Worm (Caenorhabditis elegans) whole organism, late embryonic: Measurements from ENCODE around the gene urm-1.
A peak's percentile ranks its signal among the peaks of the same experiment; 100 is the strongest.

Experiments used
- C08G9.2 ChIP-seq: sonication (generic microtip); optimal IDR thresholded peaks from 2 replicates; lab custom pipeline; 2016; ENCODE audit warnings: mild to moderate bottlenecking, missing genetic modification characterization, moderate library complexity, missing compliant biosample characterization
- C38D4.7 ChIP-seq: fragments of 200-800 bp; sonication (Bioruptor generic); optimal IDR thresholded peaks from 2 replicates; lab custom pipeline; 2018; ENCODE audit warnings: mild to moderate bottlenecking, missing genetic modification characterization, moderate library complexity, missing compliant biosample characterization
- F13H6.1 ChIP-seq: sonication (generic microtip); optimal IDR thresholded peaks from 2 replicates; lab custom pipeline; 2016; ENCODE audit warnings: missing genetic modification characterization, missing compliant biosample characterization
- K02D7.2 ChIP-seq: sonication (generic microtip); optimal IDR thresholded peaks from 2 replicates; lab custom pipeline; 2017; ENCODE audit warnings: mild to moderate bottlenecking, missing genetic modification characterization, missing compliant biosample characterization
- T23F11.4 ChIP-seq: fragments of 200-800 bp; sonication (Bioruptor generic); optimal IDR thresholded peaks from 2 replicates; lab custom pipeline; 2018; ENCODE audit warnings: mild to moderate bottlenecking, missing genetic modification characterization, missing compliant biosample characterization
- Y22D7AL.16 ChIP-seq: sonication (generic microtip); optimal IDR thresholded peaks from 2 replicates; lab custom pipeline; 2016; ENCODE audit warnings: missing genetic modification characterization, missing compliant biosample characterization
- ama-1 ChIP-seq: fragments of 150-350 bp; optimal IDR thresholded peaks from 2 replicates; lab custom pipeline; 2014
- ceh-18 ChIP-seq: sonication (generic microtip); optimal IDR thresholded peaks from 2 replicates; lab custom pipeline; 2016; ENCODE audit warnings: missing genetic modification characterization, missing compliant biosample characterization
- ceh-31 ChIP-seq: sonication (generic microtip); optimal IDR thresholded peaks from 2 replicates; lab custom pipeline; 2016; ENCODE audit warnings: missing genetic modification characterization, missing compliant biosample characterization
- ceh-34 ChIP-seq: sonication (generic microtip); optimal IDR thresholded peaks from 2 replicates; lab custom pipeline; 2016; ENCODE audit warnings: mild to moderate bottlenecking, missing genetic modification characterization, missing compliant biosample characterization
- ceh-48 ChIP-seq: sonication (generic microtip); optimal IDR thresholded peaks from 2 replicates; lab custom pipeline; 2016; ENCODE audit warnings: missing genetic modification characterization, inconsistent platforms, missing compliant biosample characterization
- ceh-6 ChIP-seq: fragments of 200-800 bp; sonication (Bioruptor generic); optimal IDR thresholded peaks from 2 replicates; lab custom pipeline; 2018; ENCODE audit warnings: mild to moderate bottlenecking, missing genetic modification characterization, missing compliant biosample characterization
- dve-1 ChIP-seq: sonication (generic microtip); optimal IDR thresholded peaks from 2 replicates; lab custom pipeline; 2017; ENCODE audit warnings: antibody characterized with exemption, mild to moderate bottlenecking, missing genetic modification characterization, missing compliant biosample characterization
- elt-2 ChIP-seq: sonication (generic microtip); optimal IDR thresholded peaks from 2 replicates; lab custom pipeline; 2016; ENCODE audit warnings: missing genetic modification reagents, missing genetic modification characterization, missing compliant biosample characterization
- eyg-1 ChIP-seq: sonication (generic microtip); optimal IDR thresholded peaks from 2 replicates; lab custom pipeline; 2016; ENCODE audit warnings: missing genotype, missing genetic modification characterization, missing compliant biosample characterization
- fax-1 ChIP-seq: sonication (generic microtip); optimal IDR thresholded peaks from 2 replicates; lab custom pipeline; 2016; ENCODE audit warnings: missing genotype, missing genetic modification characterization, missing compliant biosample characterization
- fkh-10 ChIP-seq: fragments of 150-350 bp; optimal IDR thresholded peaks from 2 replicates; lab custom pipeline; 2014; ENCODE audit warnings: missing biosample characterization, missing genetic modification reagents, missing genetic modification characterization
- hlh-13 ChIP-seq: fragments of 200-800 bp; sonication (Bioruptor generic); optimal IDR thresholded peaks from 2 replicates; lab custom pipeline; 2018; ENCODE audit warnings: mild to moderate bottlenecking, missing genetic modification characterization, missing compliant biosample characterization
- hlh-15 ChIP-seq: sonication (generic microtip); optimal IDR thresholded peaks from 2 replicates; lab custom pipeline; 2016; ENCODE audit warnings: missing genetic modification characterization, missing compliant biosample characterization
- hlh-30 ChIP-seq: sonication (generic microtip); optimal IDR thresholded peaks from 2 replicates; lab custom pipeline; 2017; ENCODE audit warnings: antibody characterized with exemption, missing genetic modification characterization, missing compliant biosample characterization; ENCODE audit not compliant: insufficient read depth
- lin-11 ChIP-seq: fragments of 200-800 bp; sonication (Bioruptor generic); optimal IDR thresholded peaks from 2 replicates; lab custom pipeline; 2018; ENCODE audit warnings: mild to moderate bottlenecking, missing genetic modification characterization, missing compliant biosample characterization
- nhr-232 ChIP-seq: sonication (generic microtip); optimal IDR thresholded peaks from 2 replicates; lab custom pipeline; 2016; ENCODE audit warnings: missing genetic modification characterization, missing compliant biosample characterization
- npax-4 ChIP-seq: sonication (generic microtip); optimal IDR thresholded peaks from 2 replicates; lab custom pipeline; 2016; ENCODE audit warnings: missing genetic modification characterization, missing compliant biosample characterization
- pax-1 ChIP-seq: fragments of 150-350 bp; optimal IDR thresholded peaks from 2 replicates; lab custom pipeline; 2014; ENCODE audit warnings: missing biosample characterization, missing genetic modification characterization
- pha-2 ChIP-seq: sonication (generic microtip); optimal IDR thresholded peaks from 2 replicates; lab custom pipeline; 2017; ENCODE audit warnings: mild to moderate bottlenecking, missing genetic modification characterization, missing compliant biosample characterization
- pha-4 ChIP-seq: fragments of 150-350 bp; optimal IDR thresholded peaks from 2 replicates; lab custom pipeline; 2018; ENCODE audit warnings: missing biosample characterization, missing genetic modification reagents, missing genetic modification characterization
- rnt-1 ChIP-seq: sonication (generic microtip); optimal IDR thresholded peaks from 2 replicates; lab custom pipeline; 2016; ENCODE audit warnings: missing genetic modification characterization, missing compliant biosample characterization
- sox-2 ChIP-seq: fragments of 200-800 bp; sonication (Bioruptor generic); IDR thresholded peaks from 2 replicates; pipeline ENCODE4 v1.3.6; 2022; ENCODE audit warnings: missing genetic modification reagents, missing genetic modification characterization, missing compliant biosample characterization
- syd-9 ChIP-seq: sonication (generic microtip); optimal IDR thresholded peaks from 2 replicates; lab custom pipeline; 2016; ENCODE audit warnings: mild to moderate bottlenecking, missing genetic modification characterization, moderate library complexity, missing compliant biosample characterization
- tbx-2 ChIP-seq: sonication (generic microtip); optimal IDR thresholded peaks from 2 replicates; lab custom pipeline; 2016; ENCODE audit warnings: missing genetic modification characterization, missing compliant biosample characterization
- unc-3 ChIP-seq, 2 experiments: fragments of 200-800 bp in 1 of 2; sonication (Bioruptor generic) in 1 of 2; sonication (generic microtip) in 1 of 2; conservative IDR thresholded peaks in 1 of 2; optimal IDR thresholded peaks in 1 of 2; 2 replicates each; pipeline versions ENCODE4 v1.3.6 to Lab custom; 2016 to 2022; ENCODE audit warnings: missing compliant biosample characterization in 2 of 2, missing genetic modification characterization in 2 of 2, missing genetic modification reagents in 1 of 2
- unc-42 ChIP-seq: sonication (generic microtip); optimal IDR thresholded peaks from 2 replicates; lab custom pipeline; 2016; ENCODE audit warnings: missing genotype, missing genetic modification characterization, missing compliant biosample characterization
- unc-55 ChIP-seq: sonication (generic microtip); optimal IDR thresholded peaks from 2 replicates; lab custom pipeline; 2017; ENCODE audit warnings: missing biosample characterization, missing genetic modification reagents, missing genetic modification characterization
- unc-86 ChIP-seq: sonication (generic microtip); optimal IDR thresholded peaks from 2 replicates; lab custom pipeline; 2016; ENCODE audit warnings: missing genetic modification characterization, missing compliant biosample characterization
- zip-5 ChIP-seq: sonication (generic microtip); optimal IDR thresholded peaks from 2 replicates; lab custom pipeline; 2016; ENCODE audit warnings: missing genetic modification characterization, missing compliant biosample characterization

urm-1 gene

DNA sequence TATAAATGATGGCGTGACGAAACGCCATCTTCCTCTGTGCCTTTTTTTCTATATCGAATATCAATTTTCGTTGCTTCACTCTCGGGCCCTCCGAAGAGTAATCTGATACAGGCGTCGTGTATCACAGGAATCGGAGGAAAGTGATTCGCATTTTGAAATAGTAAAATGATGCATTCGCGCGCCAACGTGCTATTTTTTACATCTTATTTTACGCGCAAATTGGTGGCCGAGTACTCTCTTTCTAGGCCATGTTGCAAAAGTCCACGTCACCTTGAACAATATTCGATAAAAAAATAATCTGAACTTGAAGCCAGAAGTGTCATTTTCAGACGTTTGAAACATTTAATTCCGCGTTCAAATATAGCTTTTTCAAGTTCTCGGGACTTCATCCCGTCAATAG, 14.3 kb downstream of the urm-1 start:
- TF ChIP-seq ceh-34 (tag; lab: Kevin White, UChicago) (peak; percentile 43), unc-55 (no peak)

DNA sequence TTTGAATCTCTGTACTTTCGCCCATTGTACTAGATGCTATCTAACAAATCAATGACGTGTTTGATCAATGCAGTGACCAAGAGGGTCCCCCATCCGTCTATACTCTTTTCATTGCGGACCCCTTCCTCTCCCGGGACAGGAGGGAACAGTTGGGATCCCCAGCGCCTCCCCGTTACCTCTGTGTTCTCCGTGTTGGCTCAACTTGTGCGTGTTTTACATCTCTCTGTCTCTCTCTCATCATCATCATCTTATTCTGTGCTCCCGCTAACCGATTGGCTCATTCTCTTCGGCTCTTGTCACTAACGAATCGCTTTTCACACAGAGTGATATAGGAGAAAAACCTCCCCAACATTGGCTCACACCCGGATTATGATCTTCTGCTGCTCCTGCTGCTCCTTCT, 15.2 kb downstream of the urm-1 start, which contains the start of gene unc-49:
unc-49 (plus strand) TSS at position 240 of the 400 bp plus-strand sequence.
- TF ChIP-seq npax-4 (tag; lab: Kevin White, UChicago) (no peak), syd-9 (tag; lab: Kevin White, UChicago) (peak; percentile 41), elt-2 (tag; lab: Kevin White, UChicago) (no peak), C08G9.2 (tag; lab: Kevin White, UChicago) (peak; percentile 12), ceh-18 (tag; lab: Kevin White, UChicago) (peak; percentile 26)

DNA sequence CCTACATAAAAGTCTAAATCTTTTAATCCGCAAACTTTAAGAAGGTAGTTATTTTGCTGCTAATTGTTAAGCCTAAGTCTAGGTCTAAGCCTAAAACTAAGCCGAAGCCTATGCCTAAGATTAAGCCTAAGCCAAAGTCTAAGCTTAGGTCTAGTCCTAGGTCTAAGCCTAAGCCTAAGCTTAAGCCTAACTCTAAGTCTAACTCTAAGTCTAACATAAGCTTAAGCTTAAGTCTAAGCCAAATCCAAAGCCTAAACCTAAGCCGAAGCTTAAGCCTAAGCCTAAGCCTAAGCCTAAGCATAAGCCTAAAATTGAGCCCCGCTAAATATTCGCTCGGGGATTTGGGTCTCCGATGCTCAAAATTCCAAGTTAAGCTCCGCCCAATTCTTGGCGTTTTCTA, 15.9 kb downstream of the urm-1 start:
- peak; percentile 53 for TF ChIP-seq dve-1 (tag; lab: Kevin White, UChicago)
- no peak for TF ChIP-seq sox-2 (GFP tag; lab: Robert Waterston, UW)
- TF ChIP-seq unc-3 (GFP tag; conservative IDR thresholded peaks at IDR 0.05; lab: Robert Waterston, UW), result no peak
- TF ChIP-seq unc-3 (tag; optimal IDR thresholded peaks at IDR 0.05; lab: Kevin White, UChicago), result no peak
- no peak for TF ChIP-seq zip-5 (tag; lab: Kevin White, UChicago)
- TF ChIP-seq fax-1 (tag; lab: Kevin White, UChicago), result no peak
- no peak for TF ChIP-seq tbx-2 (tag; lab: Kevin White, UChicago)
- TF ChIP-seq unc-86 (tag; lab: Kevin White, UChicago), result no peak

DNA sequence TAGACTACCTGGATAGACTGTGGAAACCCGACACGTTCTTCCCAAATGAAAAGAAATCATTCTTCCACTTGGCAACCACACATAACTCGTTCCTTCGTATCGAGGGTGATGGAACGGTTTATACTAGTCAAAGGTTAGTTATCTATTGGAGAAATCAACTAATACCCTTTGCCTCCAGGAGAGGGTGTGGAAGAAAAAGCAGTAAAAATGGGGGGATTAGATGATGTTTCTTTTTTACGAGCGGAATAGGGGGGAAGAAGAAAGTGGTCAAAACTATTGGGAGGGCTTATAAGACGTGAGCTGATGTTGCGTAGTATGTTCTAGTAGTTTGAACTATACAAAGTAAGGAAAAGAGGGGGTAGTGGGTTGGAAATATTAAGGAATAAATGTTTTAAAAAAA, 17.7 kb downstream of the urm-1 start:
- TF ChIP-seq F13H6.1 (no peak), rnt-1 (tag; lab: Kevin White, UChicago) (no peak), ceh-6 (GFP tag; lab: Kevin White, UChicago) (no peak), K02D7.2 (tag; lab: Kevin White, UChicago) (no peak), eyg-1 (no peak), nhr-232 (no peak), sox-2 (GFP tag; lab: Robert Waterston, UW) (no peak), ama-1 (lab: Kevin White, UChicago) (no peak), dve-1 (tag; lab: Kevin White, UChicago) (no peak), unc-55 (no peak), pax-1 (tag; lab: Kevin White, UChicago) (no peak)

DNA sequence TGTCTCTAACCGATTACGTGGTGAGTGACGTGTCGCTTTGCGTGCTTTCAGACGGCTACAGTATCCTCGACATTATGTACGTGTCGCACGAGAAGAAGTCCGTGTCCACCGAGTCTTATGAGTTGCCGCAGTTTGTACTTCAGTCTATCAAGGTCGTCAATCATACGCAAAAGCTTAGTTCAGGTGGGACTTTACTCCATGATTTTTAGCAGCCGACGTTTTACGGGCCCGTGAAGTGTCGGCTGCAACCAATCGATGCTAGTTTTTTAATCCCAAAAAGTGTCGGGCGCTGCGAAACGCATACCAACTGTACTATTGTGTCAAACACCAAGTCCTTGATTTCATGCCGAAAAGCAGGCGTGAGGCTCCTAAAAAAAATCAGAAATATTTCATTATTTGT, 19.5 kb downstream of the urm-1 start:
- TF ChIP-seq dve-1 (tag; lab: Kevin White, UChicago) (no peak), ceh-34 (tag; lab: Kevin White, UChicago) (no peak), unc-55 (no peak), Y22D7AL.16 (tag; lab: Kevin White, UChicago) (no peak), lin-11 (tag; lab: Kevin White, UChicago) (no peak), pha-4 (tag; lab: Kevin White, UChicago) (no peak), hlh-30 (tag; lab: Kevin White, UChicago) (no peak), ceh-6 (GFP tag; lab: Kevin White, UChicago) (no peak), fkh-10 (GFP tag; lab: Kevin White, UChicago) (no peak), ceh-48 (tag; lab: Kevin White, UChicago) (no peak), pax-1 (tag; lab: Kevin White, UChicago) (no peak), C38D4.7 (GFP tag; lab: Kevin White, UChicago) (no peak), ceh-31 (no peak), hlh-15 (tag; lab: Kevin White, UChicago) (no peak), T23F11.4 (GFP tag; lab: Kevin White, UChicago) (no peak), hlh-13 (GFP tag; lab: Kevin White, UChicago) (no peak), pha-2 (tag; lab: Kevin White, UChicago) (no peak), F13H6.1 (no peak), unc-42 (tag; lab: Kevin White, UChicago) (no peak)
- TF ChIP-seq, all 69 proteins: peak for 0
